Fruit fly (Drosophila melanogaster): ENCODE measurements around the gene Jhbp1.
A peak's percentile ranks its signal among the peaks of the same experiment; 100 is the strongest.

Jhbp1 gene

dm6 chr3R:5010153-5010552 lies 44.9 kb downstream of the Jhbp1 start (continued):
- peak; percentile 83 for TF ChIP-seq Sox14 (GFP tag; optimal IDR thresholded peaks at IDR 0.05)
- TF ChIP-seq CG11762 (GFP tag; optimal IDR thresholded peaks at IDR 0.05; ENCODE audit: insufficient read depth): peak; percentile 72
- peak; percentile 81 for TF ChIP-seq CG3032 (tag; optimal IDR thresholded peaks at IDR 0.05)
- TF ChIP-seq cyc (GFP tag; optimal IDR thresholded peaks at IDR 0.05): peak; percentile 42
- TF ChIP-seq CG4318 (GFP tag; optimal IDR thresholded peaks at IDR 0.05): peak; percentile 87
- peak; percentile 75 for TF ChIP-seq svp (GFP tag)
- no peak for TF ChIP-seq Hr38 (GFP tag; optimal IDR thresholded peaks at IDR 0.05)
- peak; percentile 86 for TF ChIP-seq CG3919 (GFP tag; optimal IDR thresholded peaks at IDR 0.05)
- TF ChIP-seq CG32006 (GFP tag; optimal IDR thresholded peaks at IDR 0.05): peak; percentile 94
- TF ChIP-seq CG34406 (GFP tag; optimal IDR thresholded peaks at IDR 0.05): peak; percentile 55
- TF ChIP-seq CG6276 (GFP tag; optimal IDR thresholded peaks at IDR 0.05): peak; percentile 88
- TF ChIP-seq esn (GFP tag; optimal IDR thresholded peaks at IDR 0.05): peak; percentile 53
- TF ChIP-seq CG10669 (GFP tag; optimal IDR thresholded peaks at IDR 0.05): peak; percentile 81
- peak; percentile 75 for TF ChIP-seq spab (GFP tag; optimal IDR thresholded peaks at IDR 0.05)
- TF ChIP-seq Met (GFP tag; optimal IDR thresholded peaks at IDR 0.05): peak; percentile 53
- peak; percentile 78 for TF ChIP-seq CG6808 (GFP tag; optimal IDR thresholded peaks at IDR 0.05)
- TF ChIP-seq CG6792 (GFP tag; optimal IDR thresholded peaks at IDR 0.05): peak; percentile 63
- peak; percentile 22 for TF ChIP-seq vri (GFP tag; optimal IDR thresholded peaks at IDR 0.05)
- peak; percentile 20 for TF ChIP-seq Ets21C (GFP tag; optimal IDR thresholded peaks at IDR 0.05)
- TF ChIP-seq acj6 (GFP tag; optimal IDR thresholded peaks at IDR 0.05): peak; percentile 79
- TF ChIP-seq CG8632 (GFP tag; optimal IDR thresholded peaks at IDR 0.05): peak; percentile 59
- peak; percentile 92 for TF ChIP-seq CG15336 (GFP tag; IDR thresholded peaks at IDR 0.05)
- TF ChIP-seq CG10631 (GFP tag; optimal IDR thresholded peaks at IDR 0.05): peak; percentile 85
- peak; percentile 84 for TF ChIP-seq pdm3 (GFP tag; optimal IDR thresholded peaks at IDR 0.05)
- peak; percentile 86 for TF ChIP-seq achi (GFP tag; optimal IDR thresholded peaks at IDR 0.05)
- TF ChIP-seq CG11902 (GFP tag; optimal IDR thresholded peaks at IDR 0.05): peak; percentile 39
- TF ChIP-seq Hr39 (GFP tag; optimal IDR thresholded peaks at IDR 0.05): peak; percentile 41
- TF ChIP-seq lz (GFP tag; optimal IDR thresholded peaks at IDR 0.05): peak; percentile 51
- TF ChIP-seq dsx (GFP tag; optimal IDR thresholded peaks at IDR 0.05; ENCODE audit: poor library complexity, severe bottlenecking): peak; percentile 64
- peak; percentile 31 for TF ChIP-seq Sox102F (GFP tag; optimal IDR thresholded peaks at IDR 0.05)

DNA sequence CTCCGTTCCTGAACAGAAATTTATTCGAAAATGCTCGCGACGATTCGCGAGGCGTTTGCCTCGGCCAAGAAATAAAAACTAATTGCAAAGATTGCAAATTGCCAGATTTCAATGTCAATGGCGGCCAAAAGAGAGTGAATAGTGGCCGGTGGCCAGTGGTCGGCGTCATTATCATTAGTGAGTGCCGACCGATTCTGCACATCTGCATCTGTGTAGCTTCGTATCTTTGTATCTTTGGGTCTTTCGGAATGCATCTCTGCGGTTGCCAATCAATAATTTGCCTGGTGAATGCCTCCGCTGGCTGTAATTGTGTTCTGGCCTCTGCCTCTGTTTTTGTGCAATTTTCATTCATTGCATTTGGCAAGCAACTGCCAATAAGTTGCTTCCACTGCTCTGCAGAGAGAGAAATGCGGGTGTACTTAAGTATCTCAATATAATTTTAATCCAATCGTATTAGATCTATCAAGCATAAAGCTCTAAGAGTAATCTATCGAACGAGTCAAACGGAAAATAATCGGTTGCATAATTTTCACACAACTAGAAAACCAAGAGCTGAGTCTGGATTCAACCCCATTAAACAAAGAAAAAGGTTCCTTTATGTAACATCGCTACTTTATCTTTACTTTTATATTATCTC lies 45.9 kb downstream of the Jhbp1 start, which contains the start of gene plh:
Gene plh, minus strand, starts transcription at position 51 of the 637 bp plus-strand sequence.
- TF ChIP-seq CG8632 (GFP tag; optimal IDR thresholded peaks at IDR 0.05) (no peak), achi (GFP tag; optimal IDR thresholded peaks at IDR 0.05) (no peak), CG4318 (GFP tag; optimal IDR thresholded peaks at IDR 0.05) (no peak), topi (GFP tag; optimal IDR thresholded peaks at IDR 0.05) (no peak), svp (GFP tag) (peak; percentile 65), spab (GFP tag; optimal IDR thresholded peaks at IDR 0.05) (no peak), CG8319 (GFP tag; optimal IDR thresholded peaks at IDR 0.05) (no peak), Sox15 (GFP tag; optimal IDR thresholded peaks at IDR 0.05) (no peak), Ets96B (tag; optimal IDR thresholded peaks at IDR 0.05) (no peak), fd85E (GFP tag; optimal IDR thresholded peaks at IDR 0.05) (no peak), dac (GFP tag; optimal IDR thresholded peaks at IDR 0.05) (no peak), fkh (GFP tag; optimal IDR thresholded peaks at IDR 0.05) (no peak), CG32006 (GFP tag; optimal IDR thresholded peaks at IDR 0.05) (peak; percentile 44), CG3919 (GFP tag; optimal IDR thresholded peaks at IDR 0.05) (no peak), salr (GFP tag; optimal IDR thresholded peaks at IDR 0.05) (no peak), Smox (GFP tag; optimal IDR thresholded peaks at IDR 0.05) (no peak), cyc (GFP tag; optimal IDR thresholded peaks at IDR 0.05) (no peak), Gug (GFP tag; IDR thresholded peaks at IDR 0.05) (0 out of 2 replicates have a peak, but pooled peaks have one; percentile 15), CG8119 (GFP tag; IDR thresholded peaks at IDR 0.05) (0 out of 3 replicates have a peak, but pooled peaks have one; percentile 21), CG34406 (GFP tag; optimal IDR thresholded peaks at IDR 0.05) (no peak), CG6808 (GFP tag; optimal IDR thresholded peaks at IDR 0.05) (no peak), CG6163 (GFP tag; IDR thresholded peaks at IDR 0.05) (no peak), Eip78C (GFP tag) (peak; percentile 59), Ets21C (GFP tag; optimal IDR thresholded peaks at IDR 0.05) (no peak), CG11294 (GFP tag; IDR thresholded peaks at IDR 0.05) (0 out of 2 replicates have a peak, but pooled peaks have one; percentile 30), CG3032 (tag; optimal IDR thresholded peaks at IDR 0.05) (no peak), Sox14 (GFP tag; optimal IDR thresholded peaks at IDR 0.05) (no peak), esn (GFP tag; optimal IDR thresholded peaks at IDR 0.05) (no peak), CG10631 (GFP tag; optimal IDR thresholded peaks at IDR 0.05) (no peak), eg (GFP tag; IDR thresholded peaks at IDR 0.05) (peak; percentile 42; the same call in 2 of the 3 replicates), CG6276 (GFP tag; optimal IDR thresholded peaks at IDR 0.05) (no peak)

Measured in whole organism, prepupa.